Fruit fly (Drosophila melanogaster) whole organism, adult: Measurements from ENCODE around the gene CG31089.

Experiments used
- CG33017 ChIP-seq: fragments of 200-800 bp; sonication (Bioruptor generic); optimal IDR thresholded peaks from 2 replicates; lab custom pipeline; 2018; ENCODE audit warnings: missing biosample characterization, mild to moderate bottlenecking, missing genetic modification characterization, moderate library complexity
- CG5204 ChIP-seq: fragments of 200-800 bp; sonication (Bioruptor generic); optimal IDR thresholded peaks from 2 replicates; lab custom pipeline; 2016; ENCODE audit warnings: missing biosample characterization, missing genetic modification characterization
- Clk ChIP-seq: fragments of 200-800 bp; sonication (Bioruptor generic); optimal IDR thresholded peaks from 2 replicates; lab custom pipeline; 2017; ENCODE audit warnings: missing biosample characterization, missing genetic modification characterization
- Hr96 ChIP-seq: fragments of 200-800 bp; sonication (Bioruptor generic); optimal IDR thresholded peaks from 2 replicates; lab custom pipeline; 2016; ENCODE audit warnings: missing biosample characterization, missing genetic modification characterization
- Mnt ChIP-seq: fragments of 200-800 bp; sonication (Bioruptor generic); optimal IDR thresholded peaks from 2 replicates; lab custom pipeline; 2016; ENCODE audit warnings: missing biosample characterization, mild to moderate bottlenecking, missing genetic modification characterization
- bab1 ChIP-seq: fragments of 200-800 bp; sonication (Bioruptor generic); optimal IDR thresholded peaks from 3 replicates; lab custom pipeline; 2019; ENCODE audit warnings: missing biosample characterization, mild to moderate bottlenecking, missing genetic modification characterization, moderate library complexity
- cic ChIP-seq: fragments of 200-800 bp; sonication (Bioruptor generic); optimal IDR thresholded peaks from 2 replicates; lab custom pipeline; 2017; ENCODE audit warnings: missing biosample characterization, mild to moderate bottlenecking, missing genetic modification characterization, moderate library complexity
- cnc ChIP-seq, 2 experiments: fragments of >200 bp; optimal IDR thresholded peaks; 2 replicates each; lab custom pipeline; 2017
- kay ChIP-seq: fragments of 200-800 bp; sonication (Bioruptor generic); peaks from one replicate; lab custom pipeline; 2016; ENCODE audit warnings: missing biosample characterization, missing genetic modification characterization, borderline replicate concordance

- TF ChIP-seq Mnt (no peak), cic (GFP tag; lab: Kevin White, UChicago) (no peak), CG5204 (GFP tag; lab: Kevin White, UChicago) (no peak), Clk (GFP tag; lab: Kevin White, UChicago) (no peak), bab1 (GFP tag; lab: Kevin White, UChicago) (no peak), cnc (optimal IDR thresholded peaks at IDR 0.05; lab: Kevin White, UChicago) (no peak), CG33017 (tag; lab: Kevin White, UChicago) (no peak), kay (GFP tag; lab: Kevin White, UChicago) (no peak), Hr96 (no peak)
Measured at dm6 chr3R:25897176-25897575, 5.3 kb upstream of the CG31089 start, which contains the start of gene Mco3.
